Fruit fly (Drosophila melanogaster) whole organism, embryonic: ENCODE measurements around the gene Mer.

Source experiments
- Ada2b ChIP-seq: fragments of 200-800 bp; sonication (Bioruptor generic); IDR thresholded peaks from 2 replicates; pipeline ENCODE4 v1.3.6; 2022; ENCODE audit warnings: missing biosample characterization, missing genetic modification characterization
- Asciz ChIP-seq: fragments of 200-800 bp; sonication (Bioruptor generic); optimal IDR thresholded peaks from 2 replicates; lab custom pipeline; 2017; ENCODE audit warnings: missing biosample characterization, mild to moderate bottlenecking, missing genetic modification characterization, missing genetic modification reagents
- B-H2 ChIP-seq: fragments of 200-800 bp; sonication (Bioruptor generic); optimal IDR thresholded peaks from 2 replicates; lab custom pipeline; 2018; ENCODE audit warnings: missing biosample characterization, mild to moderate bottlenecking, missing genetic modification characterization
- CG10209 ChIP-seq: fragments of 200-800 bp; sonication (Bioruptor generic); optimal IDR thresholded peaks from 3 replicates; lab custom pipeline; 2017; ENCODE audit warnings: missing biosample characterization, mild to moderate bottlenecking, missing genetic modification characterization, missing genetic modification reagents
- CG11695 ChIP-seq: fragments of 200-800 bp; sonication (Bioruptor generic); IDR thresholded peaks from 3 replicates; pipeline ENCODE4 v1.3.6; 2022; ENCODE audit warnings: missing biosample characterization, missing genetic modification characterization
- CG11723 ChIP-seq: fragments of 200-800 bp; sonication (Bioruptor generic); optimal IDR thresholded peaks from 2 replicates; lab custom pipeline; 2017; ENCODE audit warnings: missing biosample characterization, mild to moderate bottlenecking, missing genetic modification characterization
- CG12236 ChIP-seq: fragments of 200-800 bp; sonication (Bioruptor generic); optimal IDR thresholded peaks from 2 replicates; lab custom pipeline; 2016; ENCODE audit warnings: missing biosample characterization, missing genetic modification characterization
- CG12942 ChIP-seq: fragments of 200-800 bp; sonication (Bioruptor generic); optimal IDR thresholded peaks from 3 replicates; lab custom pipeline; 2016; ENCODE audit warnings: missing biosample characterization, missing genetic modification characterization
- CG13894 ChIP-seq: fragments of 200-800 bp; sonication (Bioruptor generic); optimal IDR thresholded peaks from 3 replicates; lab custom pipeline; 2018; ENCODE audit warnings: missing biosample characterization, mild to moderate bottlenecking, missing genetic modification characterization, moderate library complexity
- CG15601 ChIP-seq: fragments of 200-800 bp; sonication (Bioruptor generic); optimal IDR thresholded peaks from 3 replicates; lab custom pipeline; 2019; ENCODE audit warnings: missing biosample characterization, mild to moderate bottlenecking, missing genetic modification characterization, moderate library complexity
- CG15696 ChIP-seq: fragments of 200-800 bp; sonication (Bioruptor generic); optimal IDR thresholded peaks from 2 replicates; lab custom pipeline; 2019; ENCODE audit warnings: missing biosample characterization, mild to moderate bottlenecking, missing genetic modification characterization, moderate library complexity
- CG17186 ChIP-seq: fragments of 200-800 bp; sonication (Bioruptor generic); optimal IDR thresholded peaks from 3 replicates; lab custom pipeline; 2017; ENCODE audit warnings: missing biosample characterization, missing genetic modification reagents, missing genetic modification characterization
- CG17361 ChIP-seq: fragments of 200-800 bp; sonication (Bioruptor generic); IDR thresholded peaks from 3 replicates; pipeline ENCODE4 v1.3.6; 2022; ENCODE audit warnings: missing biosample characterization, missing genetic modification characterization
- CG17802 ChIP-seq: fragments of 200-800 bp; sonication (Bioruptor generic); optimal IDR thresholded peaks from 2 replicates; lab custom pipeline; 2018; ENCODE audit warnings: missing biosample characterization, mild to moderate bottlenecking, missing genetic modification characterization, moderate library complexity
- CG18011 ChIP-seq: fragments of 200-800 bp; sonication (Bioruptor generic); optimal IDR thresholded peaks from 2 replicates; lab custom pipeline; 2017; ENCODE audit warnings: missing biosample characterization, missing genetic modification characterization, mild to moderate bottlenecking, moderate library complexity, missing genotype
- CG1832 ChIP-seq: fragments of 200-800 bp; sonication (Bioruptor generic); optimal IDR thresholded peaks from 2 replicates; lab custom pipeline; 2017; ENCODE audit warnings: missing biosample characterization, mild to moderate bottlenecking, missing genetic modification characterization, inconsistent platforms
- CG18764 ChIP-seq: fragments of 200-800 bp; sonication (Bioruptor generic); optimal IDR thresholded peaks from 3 replicates; lab custom pipeline; 2016; ENCODE audit warnings: missing biosample characterization, missing genetic modification characterization
- CG31441 ChIP-seq: fragments of 200-800 bp; sonication (Bioruptor generic); IDR thresholded peaks from 2 replicates; pipeline ENCODE4 v1.3.6; 2022; ENCODE audit warnings: missing biosample characterization, missing genetic modification characterization
- CG33557 ChIP-seq: fragments of 200-800 bp; sonication (Bioruptor generic); optimal IDR thresholded peaks from 2 replicates; lab custom pipeline; 2019; ENCODE audit warnings: missing biosample characterization, mild to moderate bottlenecking, missing genetic modification characterization, moderate library complexity
- CG5245 ChIP-seq: fragments of 200-800 bp; sonication (Bioruptor generic); optimal IDR thresholded peaks from 3 replicates; lab custom pipeline; 2016; ENCODE audit warnings: missing biosample characterization, missing genetic modification characterization
- Dbx ChIP-seq: fragments of 200-800 bp; sonication (Bioruptor generic); IDR thresholded peaks from 3 replicates; pipeline ENCODE4 v1.3.6; 2022; ENCODE audit warnings: missing biosample characterization, missing genetic modification characterization
- E2f2 ChIP-seq: fragments of 200-800 bp; sonication (Bioruptor generic); IDR thresholded peaks from 2 replicates; pipeline ENCODE4 v1.3.6; 2022; ENCODE audit warnings: missing biosample characterization, missing genetic modification characterization
- ERR ChIP-seq: fragments of 200-800 bp; sonication (Bioruptor generic); optimal IDR thresholded peaks from 2 replicates; lab custom pipeline; 2016; ENCODE audit warnings: missing biosample characterization, missing genetic modification characterization
- Elba2 ChIP-seq: fragments of 200-800 bp; sonication (Bioruptor generic); optimal IDR thresholded peaks from 3 replicates; lab custom pipeline; 2016; ENCODE audit warnings: missing biosample characterization, missing genetic modification characterization
- Fer2 ChIP-seq: fragments of 200-800 bp; sonication (Bioruptor generic); optimal IDR thresholded peaks from 2 replicates; lab custom pipeline; 2018; ENCODE audit warnings: missing biosample characterization, mild to moderate bottlenecking, missing genetic modification characterization, moderate library complexity
- H15 ChIP-seq: fragments of 200-800 bp; sonication (Bioruptor generic); IDR thresholded peaks from 3 replicates; pipeline ENCODE4 v1.3.6; 2022; ENCODE audit warnings: missing biosample characterization, missing genetic modification characterization
- Hr39 ChIP-seq: fragments of >200 bp; optimal IDR thresholded peaks from 2 replicates; lab custom pipeline; 2017
- Lpt ChIP-seq: fragments of >200 bp; optimal IDR thresholded peaks from 2 replicates; lab custom pipeline; 2018; ENCODE audit warnings: missing biosample characterization, missing genetic modification characterization
- MESR4 ChIP-seq: fragments of 200-800 bp; sonication (Bioruptor generic); optimal IDR thresholded peaks from 2 replicates; lab custom pipeline; 2018; ENCODE audit warnings: missing biosample characterization, mild to moderate bottlenecking, missing genetic modification characterization, moderate library complexity
- Mes4 ChIP-seq: fragments of 200-800 bp; sonication (Bioruptor generic); optimal IDR thresholded peaks from 2 replicates; lab custom pipeline; 2016; ENCODE audit warnings: missing biosample characterization, missing genetic modification characterization
- PHDP ChIP-seq: fragments of 200-800 bp; sonication (Bioruptor generic); optimal IDR thresholded peaks from 3 replicates; lab custom pipeline; 2018; ENCODE audit warnings: missing biosample characterization, mild to moderate bottlenecking, missing genetic modification characterization, moderate library complexity
- Sox100B ChIP-seq: fragments of 200-800 bp; sonication (Bioruptor generic); optimal IDR thresholded peaks from 3 replicates; lab custom pipeline; 2018; ENCODE audit warnings: missing biosample characterization, mild to moderate bottlenecking, missing genetic modification characterization
- Sry-β ChIP-seq: fragments of 200-800 bp; sonication (Bioruptor generic); optimal IDR thresholded peaks from 2 replicates; lab custom pipeline; 2018; ENCODE audit warnings: missing biosample characterization, mild to moderate bottlenecking, missing genetic modification characterization, moderate library complexity
- corto ChIP-seq: fragments of 200-800 bp; sonication (Bioruptor generic); optimal IDR thresholded peaks from 2 replicates; lab custom pipeline; 2016; ENCODE audit warnings: missing biosample characterization, mild to moderate bottlenecking, missing genetic modification characterization, moderate library complexity
- crc ChIP-seq: fragments of 200-800 bp; sonication (Bioruptor generic); optimal IDR thresholded peaks from 2 replicates; lab custom pipeline; 2016; ENCODE audit warnings: missing biosample characterization, missing genetic modification characterization
- dpn ChIP-seq, 2 experiments: fragments of 200-800 bp; sonication (Bioruptor generic); optimal IDR thresholded peaks; 3 replicates each; lab custom pipeline; 2016; ENCODE audit warnings: missing biosample characterization in 2 of 2, missing genetic modification characterization in 2 of 2
- fd96Cb ChIP-seq: fragments of 200-800 bp; sonication (Bioruptor generic); optimal IDR thresholded peaks from 2 replicates; lab custom pipeline; 2018; ENCODE audit warnings: missing biosample characterization, mild to moderate bottlenecking, missing genetic modification characterization, moderate library complexity
- ftz-f1 ChIP-seq: fragments of 200-800 bp; sonication (Bioruptor generic); optimal IDR thresholded peaks from 2 replicates; lab custom pipeline; 2016; ENCODE audit warnings: missing biosample characterization, missing genetic modification characterization
- gsb-n ChIP-seq: fragments of 200-800 bp; sonication (Bioruptor generic); optimal IDR thresholded peaks from 3 replicates; lab custom pipeline; 2018; ENCODE audit warnings: missing biosample characterization, mild to moderate bottlenecking, missing genetic modification characterization
- gt ChIP-seq: fragments of 200-800 bp; sonication (Bioruptor generic); IDR thresholded peaks from 2 replicates; pipeline ENCODE4 v1.3.6; 2022; ENCODE audit warnings: missing biosample characterization, missing genetic modification characterization
- hth ChIP-seq: fragments of >200 bp; optimal IDR thresholded peaks from 2 replicates; lab custom pipeline; 2017; ENCODE audit warnings: inconsistent platforms
- kah ChIP-seq: fragments of 200-800 bp; sonication (Bioruptor generic); optimal IDR thresholded peaks from 2 replicates; lab custom pipeline; 2018; ENCODE audit warnings: missing biosample characterization, mild to moderate bottlenecking, missing genetic modification characterization
- kni ChIP-seq: fragments of 200-800 bp; sonication (Bioruptor generic); optimal IDR thresholded peaks from 3 replicates; lab custom pipeline; 2017; ENCODE audit warnings: mild to moderate bottlenecking, missing biosample characterization, missing genetic modification reagents, missing genetic modification characterization
- lov ChIP-seq, 2 experiments: fragments of 200-800 bp in 1 of 2; fragments of >200 bp in 1 of 2; sonication (Bioruptor generic) in 1 of 2; IDR thresholded peaks in 1 of 2; optimal IDR thresholded peaks in 1 of 2; 2 replicates in 1 of 2; 3 replicates in 1 of 2; pipeline versions ENCODE4 v1.3.6 to Lab custom; 2017 to 2022; ENCODE audit warnings: missing biosample characterization in 1 of 2, missing genetic modification characterization in 1 of 2
- otp ChIP-seq: fragments of 200-800 bp; sonication (Bioruptor generic); IDR thresholded peaks from 3 replicates; pipeline ENCODE4, ENCODE4 v1.3.6; 2022; ENCODE audit warnings: missing biosample characterization, missing genetic modification characterization
- pum ChIP-seq: fragments of 200-800 bp; sonication (Bioruptor generic); optimal IDR thresholded peaks from 2 replicates; lab custom pipeline; 2016; ENCODE audit warnings: missing biosample characterization, missing genetic modification characterization
- sc ChIP-seq, 3 experiments: fragments of >200 bp in 2 of 3; fragments of 200-800 bp in 1 of 3; sonication (Bioruptor generic) in 1 of 3; optimal IDR thresholded peaks; 2 replicates in 2 of 3; 3 replicates in 1 of 3; lab custom pipeline; 2017; ENCODE audit warnings: mild to moderate bottlenecking in 1 of 3, missing biosample characterization in 1 of 3, missing genetic modification characterization in 1 of 3, missing genetic modification reagents in 1 of 3
- sisA ChIP-seq: fragments of 200-800 bp; sonication (Bioruptor generic); IDR thresholded peaks from 2 replicates; pipeline ENCODE4 v1.3.6; 2022; ENCODE audit warnings: missing biosample characterization, missing genetic modification characterization
- vnd ChIP-seq: fragments of 200-800 bp; sonication (Bioruptor generic); IDR thresholded peaks from 3 replicates; pipeline ENCODE4 v1.3.6; 2022; ENCODE audit warnings: missing biosample characterization, missing genetic modification characterization; ENCODE audit not compliant: partially characterized antibody
- zfh1 ChIP-seq: fragments of 200-800 bp; sonication (Bioruptor generic); IDR thresholded peaks from 3 replicates; pipeline ENCODE4 v1.3.6; 2022; ENCODE audit warnings: missing biosample characterization, missing genetic modification characterization

The Mer gene

dm6 chrX:19666991-19667409, 26.3 kb downstream of the Mer start, which contains the start of gene Zw (continued):
- TF ChIP-seq pum (GFP tag; lab: Kevin White, UChicago) (peak; percentile 19), Ada2b (GFP tag; lab: Robert Waterston, UW) (peak; percentile 48; the same call in 1 of the 2 replicates), CG18011 (GFP tag; lab: Kevin White, UChicago) (no peak), CG33557 (GFP tag; lab: Kevin White, UChicago) (peak; percentile 29), gsb-n (no peak), CG12236 (GFP tag; lab: Kevin White, UChicago) (no peak), kah (GFP tag; lab: Kevin White, UChicago) (no peak), sc (optimal IDR thresholded peaks at IDR 0.05; lab: Kevin White, UChicago) (no peak), sc (GFP tag; optimal IDR thresholded peaks at IDR 0.05; lab: Kevin White, UChicago) (no peak), CG17186 (GFP tag; lab: Kevin White, UChicago) (no peak), E2f2 (GFP tag; lab: Robert Waterston, UW) (peak; percentile 35; the same call in 1 of the 2 replicates), fd96Cb (tag; lab: Kevin White, UChicago) (peak; percentile 25), gt (no peak), kni (GFP tag; lab: Kevin White, UChicago) (peak; percentile 25), Sry-β (GFP tag; lab: Kevin White, UChicago) (no peak), ftz-f1 (GFP tag; lab: Kevin White, UChicago) (no peak), crc (GFP tag; lab: Kevin White, UChicago) (no peak), CG15601 (tag; lab: Kevin White, UChicago) (no peak), Asciz (GFP tag; lab: Kevin White, UChicago) (no peak), Mes4 (GFP tag; lab: Kevin White, UChicago) (peak; percentile 19), Hr39 (lab: Kevin White, UChicago) (no peak), Fer2 (tag; lab: Kevin White, UChicago) (peak; percentile 0), Dbx (GFP tag; lab: Robert Waterston, UW) (peak; percentile 58; the same call in 2 of the 3 replicates), CG17802 (tag; lab: Kevin White, UChicago) (no peak), lov (optimal IDR thresholded peaks at IDR 0.05; lab: Kevin White, UChicago) (no peak), lov (GFP tag; IDR thresholded peaks at IDR 0.05; lab: Robert Waterston, UW) (no peak), otp (GFP tag; lab: Robert Waterston, UW) (0 out of 3 replicates have a peak, but pooled peaks have one; percentile 40), CG5245 (peak; percentile 19), CG10209 (GFP tag; lab: Kevin White, UChicago) (no peak), CG12942 (GFP tag; lab: Kevin White, UChicago) (no peak), Lpt (GFP tag; lab: Kevin White, UChicago) (no peak), PHDP (tag; lab: Kevin White, UChicago) (peak; percentile 19), CG13894 (no peak), CG11695 (GFP tag; lab: Robert Waterston, UW) (no peak), H15 (GFP tag; lab: Robert Waterston, UW) (peak; percentile 53; the same call in 1 of the 3 replicates), zfh1 (GFP tag; lab: Robert Waterston, UW) (peak; percentile 62; the same call in 2 of the 3 replicates), sisA (GFP tag; lab: Robert Waterston, UW) (peak; percentile 71), corto (GFP tag; lab: Kevin White, UChicago) (no peak), Elba2 (GFP tag; lab: Kevin White, UChicago) (no peak), CG31441 (GFP tag; lab: Robert Waterston, UW) (no peak), B-H2 (GFP tag; lab: Kevin White, UChicago) (peak; percentile 48), CG1832 (GFP tag; lab: Kevin White, UChicago) (no peak), vnd (GFP tag; lab: Robert Waterston, UW) (0 out of 3 replicates have a peak, but pooled peaks have one; percentile 37), CG11723 (GFP tag; lab: Kevin White, UChicago) (no peak), dpn (GFP tag; optimal IDR thresholded peaks at IDR 0.05; lab: Kevin White, UChicago) (peak; percentile 53 to 55), CG18764 (GFP tag; lab: Kevin White, UChicago) (peak; percentile 11), Sox100B (no peak), MESR4 (GFP tag; lab: Kevin White, UChicago) (no peak), hth (lab: Kevin White, UChicago) (no peak), ERR (GFP tag; lab: Kevin White, UChicago) (no peak), CG17361 (GFP tag; lab: Robert Waterston, UW) (peak; percentile 53; the same call in 2 of the 3 replicates), CG15696 (peak; percentile 51)
